Worm (Caenorhabditis elegans) whole organism, late embryonic: ENCODE results near the gene H10E21.1.

ENCODE experiments used
- ama-1 ChIP-seq: fragments of 150-350 bp; optimal IDR thresholded peaks from 2 replicates; lab custom pipeline; 2014
- ceh-22 ChIP-seq: sonication (generic microtip); optimal IDR thresholded peaks from 2 replicates; lab custom pipeline; 2017; ENCODE audit warnings: missing biosample characterization, missing genetic modification characterization
- ceh-24 ChIP-seq: sonication (generic microtip); optimal IDR thresholded peaks from 2 replicates; lab custom pipeline; 2016; ENCODE audit warnings: mild to moderate bottlenecking, missing genetic modification characterization, missing compliant biosample characterization
- ets-4 ChIP-seq: sonication (generic microtip); optimal IDR thresholded peaks from 2 replicates; lab custom pipeline; 2016; ENCODE audit warnings: missing genetic modification characterization, missing compliant biosample characterization
- fkh-10 ChIP-seq: fragments of 150-350 bp; optimal IDR thresholded peaks from 2 replicates; lab custom pipeline; 2014; ENCODE audit warnings: missing biosample characterization, missing genetic modification reagents, missing genetic modification characterization
- lin-11 ChIP-seq: fragments of 200-800 bp; sonication (Bioruptor generic); optimal IDR thresholded peaks from 2 replicates; lab custom pipeline; 2018; ENCODE audit warnings: mild to moderate bottlenecking, missing genetic modification characterization, missing compliant biosample characterization
- pax-1 ChIP-seq: fragments of 150-350 bp; optimal IDR thresholded peaks from 2 replicates; lab custom pipeline; 2014; ENCODE audit warnings: missing biosample characterization, missing genetic modification characterization
- pha-4 ChIP-seq: fragments of 150-350 bp; optimal IDR thresholded peaks from 2 replicates; lab custom pipeline; 2018; ENCODE audit warnings: missing biosample characterization, missing genetic modification reagents, missing genetic modification characterization
- pqm-1 ChIP-seq: sonication (generic microtip); optimal IDR thresholded peaks from 2 replicates; lab custom pipeline; 2016; ENCODE audit warnings: missing genetic modification characterization, missing compliant biosample characterization
- unc-42 ChIP-seq: sonication (generic microtip); optimal IDR thresholded peaks from 2 replicates; lab custom pipeline; 2016; ENCODE audit warnings: missing genotype, missing genetic modification characterization, missing compliant biosample characterization
- unc-86 ChIP-seq: sonication (generic microtip); optimal IDR thresholded peaks from 2 replicates; lab custom pipeline; 2016; ENCODE audit warnings: missing genetic modification characterization, missing compliant biosample characterization
- zip-5 ChIP-seq: sonication (generic microtip); optimal IDR thresholded peaks from 2 replicates; lab custom pipeline; 2016; ENCODE audit warnings: missing genetic modification characterization, missing compliant biosample characterization

DNA sequence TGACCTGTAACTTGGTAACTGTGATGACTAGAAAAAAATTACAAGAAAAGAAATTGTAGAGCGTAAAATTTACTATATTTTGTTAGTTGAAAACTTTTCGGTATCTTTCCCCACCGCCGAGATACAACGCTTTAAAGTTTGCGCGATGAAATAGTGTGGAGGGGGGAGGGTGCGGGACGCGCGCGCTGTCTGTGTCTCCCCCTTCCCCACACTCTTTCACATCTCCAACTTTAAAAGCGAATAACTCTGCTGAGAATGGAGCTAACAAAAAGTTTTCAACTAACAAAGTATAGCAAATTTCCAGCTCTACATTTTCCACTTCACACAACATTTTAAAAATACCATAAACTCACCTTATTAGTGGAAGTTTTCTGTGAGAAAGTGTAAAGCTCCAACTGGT lies 2.0 kb downstream of the H10E21.1 start:
- TF ChIP-seq fkh-10 (GFP tag; lab: Kevin White, UChicago) (no peak), unc-86 (tag; lab: Kevin White, UChicago) (no peak), pax-1 (tag; lab: Kevin White, UChicago) (no peak), ama-1 (lab: Kevin White, UChicago) (no peak), pqm-1 (tag; lab: Kevin White, UChicago) (no peak), ets-4 (tag; lab: Kevin White, UChicago) (no peak), pha-4 (tag; lab: Kevin White, UChicago) (no peak), lin-11 (tag; lab: Kevin White, UChicago) (no peak), ceh-22 (no peak), unc-42 (no peak), ceh-24 (no peak), zip-5 (no peak)
